Worm (Caenorhabditis elegans) whole organism, L4/young adult: ENCODE measurements around the gene T23E7.2.

Source experiments
- W03F9.2 ChIP-seq: fragments of 150-350 bp; optimal IDR thresholded peaks from 2 replicates; lab custom pipeline; 2014; ENCODE audit warnings: missing biosample characterization, missing genetic modification characterization
- dao-5 ChIP-seq: sonication (generic microtip); optimal IDR thresholded peaks from 2 replicates; lab custom pipeline; 2016; ENCODE audit warnings: missing genotype, missing genetic modification characterization, moderate library complexity, missing compliant biosample characterization
- him-1 ChIP-seq: sonication (generic microtip); optimal IDR thresholded peaks from 2 replicates; lab custom pipeline; 2016; ENCODE audit warnings: missing genotype, missing genetic modification reagents, missing genetic modification characterization, missing compliant biosample characterization

The T23E7.2 gene

ce11 chrX:17670379-17671077, at the start of gene T23E7.2:
Gene T23E7.2, plus strand, starts transcription at chrX:17671027.
- TF ChIP-seq him-1 (no peak), W03F9.2 (tag; lab: Kevin White, UChicago) (no peak), dao-5 (tag; lab: Kevin White, UChicago) (no peak)

DNA sequence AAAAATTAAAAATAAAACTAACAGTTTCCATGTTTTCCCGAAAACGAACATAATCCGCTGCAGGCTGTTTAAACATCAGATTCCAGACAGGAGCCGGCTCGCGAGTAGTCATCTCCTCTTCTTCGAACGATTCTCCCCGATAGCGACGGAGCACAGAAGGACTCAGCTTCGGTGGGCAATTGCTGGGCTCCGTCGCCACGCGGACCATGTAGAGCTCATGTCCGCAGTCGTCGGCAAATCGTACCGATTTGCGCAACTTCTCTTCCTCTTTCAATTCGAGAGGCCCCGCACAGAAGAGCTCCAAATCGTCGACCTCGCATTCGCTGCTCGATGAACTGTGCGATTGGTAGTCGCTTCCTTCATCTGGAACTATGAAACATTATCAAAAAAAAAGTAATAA, 45.6 kb upstream of the T23E7.2 start:
- no peak for TF ChIP-seq W03F9.2 (tag; lab: Kevin White, UChicago)
- TF ChIP-seq him-1 = no peak

DNA sequence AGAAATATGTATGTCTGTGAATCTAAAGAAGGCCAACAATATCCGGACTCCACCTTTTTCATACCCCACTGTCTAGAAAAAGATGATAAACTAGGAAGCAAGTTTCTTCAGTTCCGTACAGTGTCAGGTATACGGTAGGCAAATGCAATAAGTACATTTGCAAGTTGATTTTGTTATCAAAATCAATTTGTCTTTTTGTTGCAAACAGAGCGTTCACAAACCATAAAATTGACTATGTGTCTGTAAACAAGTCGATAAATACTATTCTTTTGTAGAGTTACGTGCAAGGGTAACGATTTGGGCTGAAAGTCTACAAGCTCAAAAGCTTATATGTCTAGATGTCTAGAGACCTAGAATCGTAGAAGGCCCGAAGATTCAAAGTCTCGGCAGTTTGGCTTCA, 45.1 kb upstream of the T23E7.2 start:
- TF ChIP-seq dao-5 (tag; lab: Kevin White, UChicago) = no peak
- TF ChIP-seq W03F9.2 (tag; lab: Kevin White, UChicago) = no peak
- no peak for TF ChIP-seq him-1

DNA sequence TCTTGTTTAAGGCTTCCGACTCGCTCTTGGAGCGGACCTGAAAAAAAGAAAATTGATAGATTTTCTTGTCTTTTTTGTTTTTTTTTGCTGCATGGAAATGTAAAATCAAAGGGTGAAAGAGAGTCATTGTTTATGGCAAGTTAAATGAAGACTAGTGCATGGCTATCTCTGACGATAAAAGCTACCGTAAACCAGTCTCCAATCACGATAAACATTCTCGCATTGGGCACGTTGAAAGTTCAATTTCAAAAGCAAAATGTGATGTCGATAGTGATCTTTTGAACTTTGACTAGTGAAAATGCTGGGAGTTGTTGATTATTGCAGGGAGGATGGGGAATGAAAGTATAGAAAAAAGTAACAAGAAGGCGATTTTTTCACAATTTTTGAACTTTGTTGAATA, 44.2 kb upstream of the T23E7.2 start:
- TF ChIP-seq him-1 = no peak
- no peak for TF ChIP-seq dao-5 (tag; lab: Kevin White, UChicago)
- TF ChIP-seq W03F9.2 (tag; lab: Kevin White, UChicago) = no peak

ce11 chrX:17627382-17627781, 43.4 kb upstream of the T23E7.2 start:
- TF ChIP-seq dao-5 (tag; lab: Kevin White, UChicago) (no peak), W03F9.2 (tag; lab: Kevin White, UChicago) (no peak), him-1 (no peak)

DNA sequence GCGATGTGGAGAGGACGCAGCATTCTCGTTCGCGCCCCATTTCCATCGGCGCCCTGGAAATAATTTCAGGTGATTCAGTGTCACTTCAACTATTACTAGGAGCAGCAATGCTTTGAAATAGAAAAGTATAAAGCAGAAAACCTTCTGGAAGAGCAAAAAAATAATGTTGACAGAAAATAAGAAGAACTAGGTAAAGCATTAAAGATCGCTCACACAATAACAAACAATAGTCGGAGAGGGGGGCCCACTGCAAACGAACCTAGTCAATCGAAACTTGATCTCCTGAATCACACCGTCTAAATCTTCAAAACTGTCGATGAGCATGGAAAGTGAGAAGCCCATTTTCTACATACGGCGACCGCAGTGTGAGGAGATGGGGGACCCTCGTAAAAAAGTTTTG, 42.9 kb upstream of the T23E7.2 start:
- TF ChIP-seq dao-5 (tag; lab: Kevin White, UChicago) (no peak), him-1 (no peak)

DNA sequence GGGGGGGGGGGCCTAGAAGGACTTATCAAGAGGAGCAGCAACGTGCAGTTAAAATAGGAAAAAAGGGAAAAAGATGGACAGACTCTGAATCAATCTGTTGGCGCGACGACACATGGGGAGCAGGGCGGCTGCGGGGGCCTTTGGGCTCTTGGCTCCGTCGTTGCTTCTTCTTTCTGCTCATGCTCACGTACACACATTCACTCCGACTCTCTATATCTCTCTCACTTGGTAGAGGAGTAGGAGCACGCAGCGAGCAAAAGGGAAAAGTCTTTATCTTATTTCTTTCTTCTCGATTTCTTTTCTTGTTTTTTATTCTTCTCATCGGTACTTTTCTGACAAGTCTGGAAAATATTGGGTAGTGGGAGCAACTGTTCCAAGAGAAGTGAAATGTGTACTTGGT, 42.5 kb upstream of the T23E7.2 start:
- TF ChIP-seq him-1 (no peak), dao-5 (tag; lab: Kevin White, UChicago) (no peak), W03F9.2 (tag; lab: Kevin White, UChicago) (no peak)

DNA sequence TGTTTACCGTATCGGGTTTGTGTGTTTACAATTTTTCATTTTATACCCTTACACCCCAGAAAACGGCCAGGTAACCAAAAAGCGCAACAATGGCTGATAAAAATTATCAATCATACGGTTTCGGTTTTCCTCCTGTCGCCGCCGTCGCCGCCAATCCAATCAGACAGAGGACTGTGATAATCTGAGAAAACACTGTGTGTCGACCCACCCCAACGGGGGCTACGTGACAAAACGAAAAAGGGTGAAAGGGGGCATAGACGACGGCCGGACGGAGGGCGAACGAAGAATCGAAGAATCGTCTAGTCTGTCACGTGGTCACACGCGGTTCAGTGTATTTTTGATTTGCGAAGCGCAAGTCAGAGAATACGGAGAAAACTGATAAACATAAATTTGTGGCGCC, 39.9 kb upstream of the T23E7.2 start:
- TF ChIP-seq him-1 (no peak), dao-5 (tag; lab: Kevin White, UChicago) (no peak), W03F9.2 (tag; lab: Kevin White, UChicago) (no peak)

DNA sequence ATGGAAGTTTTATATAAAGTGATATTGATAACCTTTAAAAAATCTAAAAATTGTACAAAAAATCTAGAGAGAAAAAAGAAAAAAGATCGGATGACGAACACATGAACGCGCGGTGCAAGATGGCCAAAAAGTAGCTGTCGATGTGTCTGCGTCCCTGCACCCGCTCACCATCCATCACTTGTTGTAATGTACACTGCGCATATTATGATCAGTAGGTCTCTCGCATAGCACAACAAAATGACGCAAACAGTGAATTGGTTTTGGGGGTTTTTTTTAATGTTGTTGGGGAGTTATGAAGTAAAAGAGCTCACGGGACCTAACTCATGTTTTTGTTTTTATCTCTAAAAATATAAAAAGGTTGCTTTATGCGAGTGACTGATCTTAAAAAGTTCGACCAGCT, 39.1 kb upstream of the T23E7.2 start:
- TF ChIP-seq W03F9.2 (tag; lab: Kevin White, UChicago) = no peak
- no peak for TF ChIP-seq him-1
- no peak for TF ChIP-seq dao-5 (tag; lab: Kevin White, UChicago)

DNA sequence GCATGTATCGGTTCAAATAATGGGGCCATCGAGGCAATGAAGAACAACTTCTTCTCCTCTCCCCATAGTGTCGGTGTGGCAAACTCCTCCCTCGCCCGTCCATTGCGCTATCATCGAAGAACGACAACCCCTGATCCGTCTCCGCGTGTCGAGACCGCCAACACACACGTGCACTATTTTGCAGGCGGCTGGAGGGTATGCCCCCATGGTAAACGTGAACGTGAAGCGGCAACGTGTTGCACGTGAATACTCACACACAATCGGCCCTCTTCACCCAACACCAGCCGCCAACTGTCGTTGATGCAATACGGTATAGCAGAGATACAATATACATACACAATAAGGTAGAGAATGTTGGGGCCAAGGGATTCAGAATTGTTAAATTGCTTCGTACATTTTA, 37.7 kb upstream of the T23E7.2 start:
- no peak for TF ChIP-seq W03F9.2 (tag; lab: Kevin White, UChicago)
- TF ChIP-seq him-1 = no peak
- TF ChIP-seq dao-5 (tag; lab: Kevin White, UChicago) = no peak

DNA sequence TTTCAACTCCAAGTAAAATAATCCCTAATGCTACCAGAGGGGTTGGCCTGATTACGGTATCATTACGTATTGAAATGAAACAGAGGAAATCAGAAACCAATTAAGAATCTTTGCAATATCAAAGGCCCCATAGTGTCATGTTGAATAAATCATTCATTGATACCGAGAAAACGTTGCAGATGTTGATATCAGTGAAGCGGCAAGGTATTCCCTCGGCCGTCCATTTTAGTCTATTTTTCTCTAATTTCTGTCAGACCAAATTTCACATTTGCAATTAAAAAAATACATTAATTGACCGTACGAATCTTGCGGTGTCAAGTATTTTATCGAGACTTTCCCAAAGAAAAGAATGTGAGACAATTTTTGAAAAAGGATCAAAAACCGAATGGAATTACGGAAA, 36.6 kb upstream of the T23E7.2 start:
- no peak for TF ChIP-seq dao-5 (tag; lab: Kevin White, UChicago)

DNA sequence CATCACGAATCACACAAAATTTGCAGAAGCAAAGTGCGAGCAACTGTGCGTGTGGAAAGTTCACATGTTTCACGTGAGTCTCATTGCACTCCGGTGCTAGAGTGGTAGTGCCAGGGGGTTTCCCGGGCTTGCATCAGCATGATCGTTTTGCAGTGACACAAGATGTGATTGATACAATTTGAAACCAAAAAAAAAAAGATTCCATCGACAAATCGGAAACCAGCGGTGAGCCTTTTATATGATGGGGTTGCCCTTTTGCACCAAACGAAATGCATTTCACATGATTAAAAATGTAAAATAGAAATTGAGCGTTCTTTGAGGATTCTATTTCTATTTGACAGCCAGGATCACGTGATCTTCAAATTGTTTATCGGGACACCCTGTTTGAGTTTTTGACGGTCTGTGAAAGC, 34.5 kb upstream of the T23E7.2 start:
- no peak for TF ChIP-seq W03F9.2 (tag; lab: Kevin White, UChicago)
- no peak for TF ChIP-seq him-1
- no peak for TF ChIP-seq dao-5 (tag; lab: Kevin White, UChicago)

- no peak for TF ChIP-seq him-1
- TF ChIP-seq dao-5 (tag; lab: Kevin White, UChicago) = no peak
- no peak for TF ChIP-seq W03F9.2 (tag; lab: Kevin White, UChicago)
These were observed 33.3 kb upstream of the T23E7.2 start for ce11 chrX:17637528-17637927.

- TF ChIP-seq dao-5 (tag; lab: Kevin White, UChicago) (no peak), W03F9.2 (tag; lab: Kevin White, UChicago) (no peak), him-1 (no peak)
These were observed 32.4 kb upstream of the T23E7.2 start for ce11 chrX:17638460-17638859.

- TF ChIP-seq him-1 = no peak
- no peak for TF ChIP-seq W03F9.2 (tag; lab: Kevin White, UChicago)
- no peak for TF ChIP-seq dao-5 (tag; lab: Kevin White, UChicago)
These were observed 31.9 kb upstream of the T23E7.2 start for ce11 chrX:17638970-17639369.
